Worm (Caenorhabditis elegans) whole organism, L4 larva: Measurements from ENCODE around the gene srz-66.

Source experiments
- ceh-62 ChIP-seq: sonication (generic microtip); optimal IDR thresholded peaks from 2 replicates; lab custom pipeline; 2017; ENCODE audit warnings: missing biosample characterization, missing genetic modification characterization
- ceh-82 ChIP-seq: sonication (generic microtip); optimal IDR thresholded peaks from 2 replicates; lab custom pipeline; 2017; ENCODE audit warnings: missing biosample characterization, missing genetic modification characterization
- cey-2 ChIP-seq: sonication (generic microtip); optimal IDR thresholded peaks from 3 replicates; lab custom pipeline; 2017; ENCODE audit warnings: missing genetic modification characterization, mild to moderate bottlenecking, missing compliant biosample characterization, antibody characterized with exemption, borderline replicate concordance; ENCODE audit not compliant: insufficient read depth
- nhr-6 ChIP-seq: fragments of 150-350 bp; optimal IDR thresholded peaks from 2 replicates; lab custom pipeline; 2014; ENCODE audit warnings: missing biosample characterization, missing genetic modification characterization

ce11 chrV:17201847-17202246, 34.5 kb upstream of the srz-66 start, which contains the start of gene Y68A4A.10:
- TF ChIP-seq cey-2, result no peak
- TF ChIP-seq ceh-62, result no peak
- no peak for TF ChIP-seq nhr-6 (tag; lab: Kevin White, UChicago)
- no peak for TF ChIP-seq ceh-82 (tag; lab: Kevin White, UChicago)
